Fruit fly (Drosophila melanogaster): ENCODE data around the gene CG11309.

- TF ChIP-seq CG5204 (GFP tag; optimal IDR thresholded peaks at IDR 0.05) (no peak), CG33017 (tag; optimal IDR thresholded peaks at IDR 0.05) (no peak), CG1620 (GFP tag; optimal IDR thresholded peaks at IDR 0.05) (no peak), tj (GFP tag; optimal IDR thresholded peaks at IDR 0.05) (peak; percentile 17), pad (GFP tag; optimal IDR thresholded peaks at IDR 0.05) (no peak), ovo (GFP tag; optimal IDR thresholded peaks at IDR 0.05) (no peak), CG7101 (tag; optimal IDR thresholded peaks at IDR 0.05) (no peak), CG7045 (GFP tag; optimal IDR thresholded peaks at IDR 0.05) (no peak)
Measured at dm6 chr3L:21261403-21262164, 42.9 kb downstream of the CG11309 start.
